Worm (Caenorhabditis elegans) whole organism, early embryonic: Measurements from ENCODE around the gene angl-1.

Experiments used
- ama-1 ChIP-seq: fragments of 150-350 bp; optimal IDR thresholded peaks from 2 replicates; lab custom pipeline; 2014
- flt-1 ChIP-seq: fragments of 200-800 bp; sonication (Bioruptor generic); IDR thresholded peaks from 2 replicates; pipeline ENCODE4 v1.3.6; 2022; ENCODE audit warnings: missing genetic modification characterization, missing compliant biosample characterization
- pes-1 ChIP-seq: fragments of 200-800 bp; sonication (Bioruptor generic); IDR thresholded peaks from 2 replicates; pipeline ENCODE4 v1.3.6; 2022; ENCODE audit warnings: missing genetic modification reagents, missing genetic modification characterization, missing compliant biosample characterization
- tbx-11 ChIP-seq: fragments of 200-800 bp; sonication (Bioruptor generic); IDR thresholded peaks from 2 replicates; pipeline ENCODE4 v1.3.6; 2022; ENCODE audit warnings: missing genetic modification characterization, missing compliant biosample characterization
- tra-4 ChIP-seq: sonication (generic microtip); optimal IDR thresholded peaks from 2 replicates; lab custom pipeline; 2017; ENCODE audit warnings: missing genetic modification characterization, missing compliant biosample characterization

- peak; percentile 91 for TF ChIP-seq pes-1 (GFP tag; lab: Robert Waterston, UW)
- TF ChIP-seq tbx-11 = peak; percentile 92
- TF ChIP-seq ama-1 (lab: Kevin White, UChicago) = no peak
- TF ChIP-seq flt-1 (GFP tag; lab: Robert Waterston, UW) = peak; percentile 85
- peak; percentile 33 for TF ChIP-seq tra-4
Measured at ce11 chrV:2673807-2674206, 20.9 kb downstream of the angl-1 start.
